Worm (Caenorhabditis elegans) whole organism, early embryonic: ENCODE measurements around the gene vab-3.
A peak's percentile ranks its signal among the peaks of the same experiment; 100 is the strongest.

ENCODE experiments used
- B0310.2 ChIP-seq: sonication (generic microtip); optimal IDR thresholded peaks from 2 replicates; lab custom pipeline; 2016; ENCODE audit warnings: mild to moderate bottlenecking, missing genetic modification characterization, missing compliant biosample characterization
- F13C5.2 ChIP-seq: sonication (generic microtip); optimal IDR thresholded peaks from 2 replicates; lab custom pipeline; 2017; ENCODE audit warnings: mild to moderate bottlenecking, missing genetic modification characterization, inconsistent platforms, missing compliant biosample characterization
- aly-1 ChIP-seq: sonication (generic microtip); optimal IDR thresholded peaks from 2 replicates; lab custom pipeline; 2016; ENCODE audit warnings: missing genetic modification characterization, missing compliant biosample characterization
- ama-1 ChIP-seq: fragments of 150-350 bp; optimal IDR thresholded peaks from 2 replicates; lab custom pipeline; 2014
- ceh-13 ChIP-seq: fragments of 200-800 bp; sonication (Bioruptor generic); optimal IDR thresholded peaks from 2 replicates; lab custom pipeline; 2018; ENCODE audit warnings: mild to moderate bottlenecking, missing genetic modification characterization, missing compliant biosample characterization
- ceh-36 ChIP-seq: sonication (generic microtip); optimal IDR thresholded peaks from 2 replicates; lab custom pipeline; 2016; ENCODE audit warnings: missing genetic modification characterization, inconsistent platforms, missing compliant biosample characterization
- ets-7 ChIP-seq: sonication (generic microtip); optimal IDR thresholded peaks from 2 replicates; lab custom pipeline; 2016; ENCODE audit warnings: missing genotype, missing genetic modification characterization, missing compliant biosample characterization
- flt-1 ChIP-seq: fragments of 200-800 bp; sonication (Bioruptor generic); IDR thresholded peaks from 2 replicates; pipeline ENCODE4 v1.3.6; 2022; ENCODE audit warnings: missing genetic modification characterization, missing compliant biosample characterization
- hmbx-1 ChIP-seq: sonication (generic microtip); optimal IDR thresholded peaks from 2 replicates; lab custom pipeline; 2016; ENCODE audit warnings: mild to moderate bottlenecking, missing genetic modification characterization, missing compliant biosample characterization
- hmg-4 ChIP-seq: fragments of 200-800 bp; sonication (Bioruptor generic); optimal IDR thresholded peaks from 2 replicates; lab custom pipeline; 2018; ENCODE audit warnings: mild to moderate bottlenecking, missing genetic modification characterization, missing compliant biosample characterization
- hnd-1 ChIP-seq: sonication (generic microtip); optimal IDR thresholded peaks from 2 replicates; lab custom pipeline; 2016; ENCODE audit warnings: missing genetic modification characterization, missing compliant biosample characterization
- pes-1 ChIP-seq: fragments of 200-800 bp; sonication (Bioruptor generic); IDR thresholded peaks from 2 replicates; pipeline ENCODE4 v1.3.6; 2022; ENCODE audit warnings: missing genetic modification reagents, missing genetic modification characterization, missing compliant biosample characterization
- scrt-1 ChIP-seq: fragments of 200-800 bp; sonication (Bioruptor generic); IDR thresholded peaks from 2 replicates; pipeline ENCODE4 v1.3.6; 2022; ENCODE audit warnings: missing genetic modification characterization, missing compliant biosample characterization
- sea-1 ChIP-seq: fragments of 200-800 bp; sonication (Bioruptor generic); conservative IDR thresholded peaks from 2 replicates; pipeline ENCODE4 v1.3.6; 2022; ENCODE audit warnings: missing genetic modification characterization, missing compliant biosample characterization
- tbx-11 ChIP-seq: fragments of 200-800 bp; sonication (Bioruptor generic); IDR thresholded peaks from 2 replicates; pipeline ENCODE4 v1.3.6; 2022; ENCODE audit warnings: missing genetic modification characterization, missing compliant biosample characterization
- tbx-37 ChIP-seq: fragments of 200-800 bp; sonication (Bioruptor generic); conservative IDR thresholded peaks from 2 replicates; pipeline ENCODE4 v1.3.6; 2022; ENCODE audit warnings: missing genetic modification reagents, missing genetic modification characterization, missing compliant biosample characterization
- tra-4 ChIP-seq: sonication (generic microtip); optimal IDR thresholded peaks from 2 replicates; lab custom pipeline; 2017; ENCODE audit warnings: missing genetic modification characterization, missing compliant biosample characterization

vab-3 gene

DNA sequence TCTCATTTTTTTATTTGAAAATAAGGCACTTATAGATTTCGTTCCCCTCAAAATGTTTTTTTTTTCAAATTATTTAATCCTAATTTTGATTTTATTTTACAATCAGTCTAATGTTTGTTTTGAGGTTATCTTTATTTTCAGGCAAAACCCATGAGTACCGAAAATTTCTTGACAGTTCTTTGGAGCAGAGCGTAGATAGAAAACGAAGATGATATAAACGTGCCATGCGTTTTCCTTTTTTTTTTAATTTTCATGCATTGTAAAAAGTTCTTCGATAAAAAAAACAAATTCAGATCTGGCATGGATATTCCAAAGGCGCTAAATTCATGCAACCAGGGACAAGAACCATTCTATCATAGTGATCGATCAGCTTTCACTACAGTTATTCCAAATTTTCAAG lies 8.6 kb upstream of the vab-3 start, which contains the start of gene C33D3.5:
TSS of gene C33D3.5 (plus strand) at position 301 of the 400 bp plus-strand sequence.
- no peak for TF ChIP-seq hmbx-1 (tag; lab: Kevin White, UChicago)
- TF ChIP-seq tbx-11 = no peak
- TF ChIP-seq aly-1 (tag; lab: Kevin White, UChicago) = no peak
- no peak for TF ChIP-seq ama-1
- no peak for TF ChIP-seq sea-1 (GFP tag; lab: Robert Waterston, UW)
- no peak for TF ChIP-seq F13C5.2 (tag; lab: Kevin White, UChicago)
- TF ChIP-seq ets-7 (tag; lab: Kevin White, UChicago) = no peak
- TF ChIP-seq ceh-36 (tag; lab: Kevin White, UChicago) = no peak
- TF ChIP-seq hnd-1 = no peak
- TF ChIP-seq flt-1 (GFP tag; lab: Robert Waterston, UW) = no peak

DNA sequence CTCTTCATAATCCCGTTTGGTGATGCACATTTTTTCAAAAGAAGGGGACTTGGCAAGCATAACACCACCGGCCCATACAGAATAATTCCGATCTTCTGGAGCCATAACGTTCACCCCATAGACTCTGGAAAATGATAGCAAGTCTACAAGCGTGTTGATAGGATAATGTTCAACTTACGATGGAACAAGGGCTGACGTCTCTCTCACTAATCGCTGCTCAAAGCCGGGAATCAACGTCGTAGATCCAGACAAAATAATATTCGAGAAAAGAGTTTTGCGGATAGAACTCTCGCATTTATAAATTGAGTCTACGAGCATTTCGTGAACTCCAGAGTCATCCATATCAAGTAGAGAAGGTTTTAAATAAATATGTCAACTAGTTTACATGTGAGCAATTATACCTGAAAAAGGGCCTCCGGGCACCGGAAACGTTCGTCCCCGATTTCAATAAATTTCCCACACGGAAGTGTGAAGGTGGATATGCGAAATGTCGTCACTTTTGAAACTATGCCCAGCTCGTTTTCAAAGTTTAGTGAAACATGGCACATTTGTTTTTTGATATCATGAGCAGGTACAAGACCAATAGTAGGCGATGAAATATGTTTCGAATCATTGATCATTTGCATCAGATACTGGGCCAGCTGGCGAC lies 7.7 kb upstream of the vab-3 start:
- TF ChIP-seq hnd-1 (no peak), tbx-11 (no peak), aly-1 (tag; lab: Kevin White, UChicago) (no peak), ama-1 (no peak)

DNA sequence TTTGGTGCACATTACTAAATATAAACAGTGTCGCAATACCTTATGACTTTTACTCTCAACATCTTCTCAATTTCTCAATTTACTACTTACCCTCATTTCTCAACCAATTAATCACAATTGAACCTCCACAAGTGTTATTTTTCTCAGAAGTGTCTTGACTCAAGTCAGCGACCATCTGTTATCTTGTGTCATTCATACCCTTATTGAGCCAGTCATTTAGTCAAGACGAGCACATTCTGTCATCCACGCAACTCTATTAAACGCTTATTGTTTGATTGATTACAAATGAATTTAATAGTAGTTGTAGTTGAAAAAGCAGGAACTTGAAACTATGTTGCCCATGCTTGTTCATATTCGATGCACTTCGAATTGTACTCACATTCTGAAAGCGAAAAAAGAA lies 3.7 kb downstream of the vab-3 start:
- TF ChIP-seq tbx-11 = no peak

DNA sequence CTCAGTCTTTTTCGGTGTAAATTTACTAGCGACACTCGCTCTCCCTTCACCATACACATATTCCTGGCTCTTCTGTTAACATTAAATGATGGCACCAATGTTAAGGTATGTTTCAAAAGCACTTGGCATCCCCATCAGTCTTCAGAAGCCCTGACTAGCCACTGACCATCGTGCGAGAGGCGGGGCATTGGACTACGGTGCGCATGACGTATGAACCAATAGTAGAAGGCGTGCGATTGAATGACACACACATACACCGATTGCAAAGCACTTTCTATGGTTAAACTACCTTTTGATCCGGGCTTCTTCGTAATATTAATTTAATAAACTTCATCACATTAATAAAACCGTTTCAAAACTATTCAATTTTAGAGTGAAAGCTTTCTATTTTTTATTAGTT lies 5.5 kb downstream of the vab-3 start:
- no peak for TF ChIP-seq sea-1 (GFP tag; lab: Robert Waterston, UW)
- no peak for TF ChIP-seq aly-1 (tag; lab: Kevin White, UChicago)
- no peak for TF ChIP-seq ama-1
- TF ChIP-seq tbx-11 = no peak
- TF ChIP-seq tra-4 = no peak
- TF ChIP-seq pes-1 (GFP tag; lab: Robert Waterston, UW) = no peak
- no peak for TF ChIP-seq hmg-4 (GFP tag; lab: Kevin White, UChicago)
- TF ChIP-seq flt-1 (GFP tag; lab: Robert Waterston, UW) = no peak
- TF ChIP-seq ets-7 (tag; lab: Kevin White, UChicago) = no peak
- no peak for TF ChIP-seq hnd-1
- no peak for TF ChIP-seq F13C5.2 (tag; lab: Kevin White, UChicago)
- no peak for TF ChIP-seq scrt-1 (GFP tag; lab: Robert Waterston, UW)

DNA sequence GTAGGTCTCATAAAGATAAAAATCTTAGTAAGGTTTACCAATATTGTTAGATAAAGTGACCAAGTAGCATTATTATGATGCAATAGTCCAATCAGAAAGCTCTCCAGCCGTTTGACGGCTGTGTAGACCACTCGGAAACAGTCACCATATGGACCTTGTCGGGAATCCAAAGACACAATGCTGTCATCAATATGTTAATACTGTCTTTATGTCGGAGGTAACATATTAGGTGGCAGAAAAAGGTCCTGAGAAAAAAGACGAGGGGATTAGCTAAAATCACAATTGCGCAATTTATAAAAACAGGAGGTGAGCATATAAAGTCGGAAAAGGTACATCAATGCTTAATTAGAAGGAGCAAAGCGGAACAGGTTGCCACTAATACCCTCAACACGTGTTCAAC lies 8.3 kb downstream of the vab-3 start:
- TF ChIP-seq ceh-36 (tag; lab: Kevin White, UChicago) (peak; percentile 31), pes-1 (GFP tag; lab: Robert Waterston, UW) (no peak)

DNA sequence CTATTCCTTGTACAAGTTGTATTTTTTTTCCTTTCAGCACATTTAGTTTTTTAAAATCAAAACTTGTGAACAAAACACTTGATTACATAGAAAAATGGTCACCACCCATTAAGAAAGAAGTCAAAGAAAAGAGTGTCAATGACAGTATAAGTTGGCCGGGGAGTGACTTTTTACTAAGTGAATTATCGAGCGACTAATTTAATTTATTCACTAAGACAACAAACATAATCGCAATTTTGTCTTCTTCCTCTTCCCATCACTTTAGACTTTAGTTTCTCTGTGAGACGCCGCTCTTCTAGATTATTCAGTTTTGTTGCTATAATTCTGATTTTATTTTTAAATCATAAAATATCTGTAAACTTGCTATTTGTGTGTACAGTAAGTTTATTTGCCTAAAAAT lies 14.4 kb downstream of the vab-3 start:
- no peak for TF ChIP-seq hmg-4 (GFP tag; lab: Kevin White, UChicago)
- no peak for TF ChIP-seq ceh-36 (tag; lab: Kevin White, UChicago)
- no peak for TF ChIP-seq sea-1 (GFP tag; lab: Robert Waterston, UW)
- TF ChIP-seq pes-1 (GFP tag; lab: Robert Waterston, UW) = no peak
- no peak for TF ChIP-seq ama-1
- TF ChIP-seq scrt-1 (GFP tag; lab: Robert Waterston, UW) = no peak
- TF ChIP-seq ets-7 (tag; lab: Kevin White, UChicago) = no peak
- no peak for TF ChIP-seq flt-1 (GFP tag; lab: Robert Waterston, UW)
- no peak for TF ChIP-seq tra-4
- TF ChIP-seq ceh-13 = no peak
- TF ChIP-seq hmbx-1 (tag; lab: Kevin White, UChicago) = no peak
- no peak for TF ChIP-seq tbx-37 (GFP tag; lab: Robert Waterston, UW)
- no peak for TF ChIP-seq F13C5.2 (tag; lab: Kevin White, UChicago)
- TF ChIP-seq B0310.2 = no peak
- no peak for TF ChIP-seq tbx-11
- no peak for TF ChIP-seq hnd-1

DNA sequence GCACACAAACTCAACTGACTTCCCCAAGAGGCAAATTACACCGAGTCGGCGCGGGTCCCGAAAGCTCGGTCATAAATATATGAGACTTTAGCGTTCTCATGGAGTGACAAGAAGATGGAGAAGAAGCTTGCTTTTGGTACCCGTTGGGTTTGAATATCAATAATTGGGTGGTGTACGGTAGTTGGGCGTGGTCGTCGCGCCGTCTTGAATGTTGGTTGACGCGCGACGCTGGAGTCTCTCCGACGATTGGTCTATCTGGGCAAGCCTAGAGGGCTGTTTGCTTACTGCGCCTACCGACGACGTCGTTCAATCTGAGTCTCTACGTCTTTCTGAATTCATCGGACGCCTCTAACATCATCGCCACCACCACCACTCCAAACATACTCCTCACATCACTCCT lies 15.1 kb downstream of the vab-3 start:
- no peak for TF ChIP-seq scrt-1 (GFP tag; lab: Robert Waterston, UW)
- TF ChIP-seq tbx-37 (GFP tag; lab: Robert Waterston, UW) = no peak
- no peak for TF ChIP-seq flt-1 (GFP tag; lab: Robert Waterston, UW)
- no peak for TF ChIP-seq ama-1
- TF ChIP-seq hnd-1 = no peak
- TF ChIP-seq pes-1 (GFP tag; lab: Robert Waterston, UW) = no peak

DNA sequence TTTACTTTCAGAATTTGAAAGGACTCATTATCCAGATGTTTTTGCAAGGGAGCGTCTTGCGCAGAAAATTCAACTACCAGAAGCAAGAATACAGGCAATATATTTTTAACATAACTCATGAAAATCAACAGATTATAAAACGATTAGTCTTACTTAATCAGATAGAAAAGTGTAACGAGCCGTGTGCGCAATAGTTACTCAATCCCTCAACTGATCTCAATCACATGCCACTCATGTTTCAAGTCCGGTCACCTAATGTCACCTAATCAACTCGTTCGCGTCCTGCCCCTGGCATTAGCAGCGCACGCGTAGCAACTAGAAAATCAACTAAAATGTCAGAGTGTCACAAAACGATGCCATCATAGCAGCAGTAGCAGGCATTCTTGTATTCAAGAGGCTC lies 16.9 kb downstream of the vab-3 start:
- TF ChIP-seq F13C5.2 (tag; lab: Kevin White, UChicago) = no peak

DNA sequence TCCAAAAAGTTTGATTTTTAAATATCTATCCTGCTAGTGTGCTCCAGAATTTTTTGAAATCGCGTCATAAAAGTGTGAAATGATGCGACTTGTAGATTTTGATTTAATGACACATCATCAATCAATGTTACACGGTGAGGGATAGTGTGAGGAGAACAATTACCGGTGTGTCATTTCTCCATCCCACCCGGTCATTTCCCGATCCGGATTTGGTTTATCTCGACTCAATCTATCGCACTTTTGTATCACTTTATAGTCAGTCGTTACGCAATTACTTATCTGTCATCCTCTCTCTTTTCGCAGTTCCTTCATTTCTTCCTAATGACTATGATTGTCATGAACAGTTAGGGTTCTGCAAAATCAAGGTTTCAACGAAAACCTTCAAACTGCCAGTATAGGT lies 20.5 kb downstream of the vab-3 start:
- no peak for TF ChIP-seq hnd-1
- no peak for TF ChIP-seq flt-1 (GFP tag; lab: Robert Waterston, UW)
- TF ChIP-seq hmg-4 (GFP tag; lab: Kevin White, UChicago) = no peak
- no peak for TF ChIP-seq B0310.2
- TF ChIP-seq tbx-11 = no peak
- no peak for TF ChIP-seq sea-1 (GFP tag; lab: Robert Waterston, UW)
- no peak for TF ChIP-seq ets-7 (tag; lab: Kevin White, UChicago)
- no peak for TF ChIP-seq aly-1 (tag; lab: Kevin White, UChicago)
- no peak for TF ChIP-seq ceh-36 (tag; lab: Kevin White, UChicago)
- no peak for TF ChIP-seq scrt-1 (GFP tag; lab: Robert Waterston, UW)
- no peak for TF ChIP-seq hmbx-1 (tag; lab: Kevin White, UChicago)
- TF ChIP-seq ceh-13 = no peak
- TF ChIP-seq pes-1 (GFP tag; lab: Robert Waterston, UW) = no peak
- no peak for TF ChIP-seq ama-1
- TF ChIP-seq F13C5.2 (tag; lab: Kevin White, UChicago) = no peak
- TF ChIP-seq tra-4 = no peak
- TF ChIP-seq tbx-37 (GFP tag; lab: Robert Waterston, UW) = no peak
